Worm (Caenorhabditis elegans) whole organism, mixed stage, embryonic: Measurements from ENCODE around the gene T10F2.5.

Experiments
- ceh-83 ChIP-seq: fragments of 200-800 bp; sonication (Bioruptor generic); optimal IDR thresholded peaks from 2 replicates; lab custom pipeline; 2018; ENCODE audit warnings: mild to moderate bottlenecking, missing genetic modification characterization, missing compliant biosample characterization
- elt-3 ChIP-seq: fragments of 150-350 bp; optimal IDR thresholded peaks from 2 replicates; lab custom pipeline; 2014; ENCODE audit warnings: missing biosample characterization, missing genetic modification characterization
- lsy-2 ChIP-seq: fragments of 150-350 bp; optimal IDR thresholded peaks from 2 replicates; lab custom pipeline; 2014; ENCODE audit warnings: missing biosample characterization, missing genetic modification characterization
- nhr-237 ChIP-seq: fragments of 150-350 bp; optimal IDR thresholded peaks from 2 replicates; lab custom pipeline; 2014; ENCODE audit warnings: missing biosample characterization, missing genetic modification characterization
- unc-62 ChIP-seq: fragments of 150-350 bp; optimal IDR thresholded peaks from 2 replicates; lab custom pipeline; 2014; ENCODE audit warnings: missing biosample characterization, missing genetic modification reagents, missing genetic modification characterization
- zip-8 ChIP-seq: fragments of 150-350 bp; optimal IDR thresholded peaks from 2 replicates; lab custom pipeline; 2014; ENCODE audit warnings: missing biosample characterization, missing genetic modification characterization

- TF ChIP-seq nhr-237 (tag; lab: Kevin White, UChicago): no peak
- TF ChIP-seq lsy-2 (tag; lab: Kevin White, UChicago): no peak
- no peak for TF ChIP-seq unc-62 (GFP tag; lab: Kevin White, UChicago)
- TF ChIP-seq ceh-83 (GFP tag; lab: Kevin White, UChicago): no peak
- no peak for TF ChIP-seq elt-3 (tag; lab: Kevin White, UChicago)
- TF ChIP-seq zip-8 (tag; lab: Kevin White, UChicago): no peak
Observed at ce11 chrIII:5159505-5159904, at the start of gene T10F2.5.
